Worm (Caenorhabditis elegans) whole organism, L3 larva: ENCODE results near the gene W03G11.4.

ENCODE experiments used
- R02D3.7 ChIP-seq: fragments of 150-350 bp; optimal IDR thresholded peaks from 2 replicates; lab custom pipeline; 2014; ENCODE audit warnings: missing biosample characterization, missing genetic modification characterization
- aly-2 ChIP-seq: fragments of 150-350 bp; optimal IDR thresholded peaks from 2 replicates; lab custom pipeline; 2014; ENCODE audit warnings: missing biosample characterization, missing genetic modification characterization
- ama-1 ChIP-seq: fragments of 150-350 bp; optimal IDR thresholded peaks from 2 replicates; lab custom pipeline; 2018
- ceh-16 ChIP-seq: sonication (generic microtip); optimal IDR thresholded peaks from 2 replicates; lab custom pipeline; 2017; ENCODE audit warnings: missing biosample characterization, missing genetic modification characterization
- ceh-28 ChIP-seq: fragments of 150-350 bp; optimal IDR thresholded peaks from 2 replicates; lab custom pipeline; 2014; ENCODE audit warnings: missing biosample characterization, missing genetic modification reagents, missing genetic modification characterization
- ceh-9 ChIP-seq: sonication (generic microtip); optimal IDR thresholded peaks from 2 replicates; lab custom pipeline; 2018; ENCODE audit warnings: missing biosample characterization, missing genetic modification characterization
- daf-12 ChIP-seq: fragments of 150-350 bp; optimal IDR thresholded peaks from 2 replicates; lab custom pipeline; 2014; ENCODE audit warnings: missing biosample characterization, missing genetic modification reagents, missing genetic modification characterization
- elt-1 ChIP-seq: fragments of 150-350 bp; optimal IDR thresholded peaks from 2 replicates; lab custom pipeline; 2014; ENCODE audit warnings: missing biosample characterization, missing genetic modification characterization
- elt-2 ChIP-seq: sonication (generic microtip); optimal IDR thresholded peaks from 2 replicates; lab custom pipeline; 2016; ENCODE audit warnings: missing genetic modification reagents, mild to moderate bottlenecking, missing genetic modification characterization, missing compliant biosample characterization
- elt-3 ChIP-seq, 3 experiments: fragments of 150-350 bp in 1 of 3; sonication (generic microtip) in 2 of 3; optimal IDR thresholded peaks; 2 replicates in 2 of 3; 4 replicates in 1 of 3; lab custom pipeline; 2014 to 2017; ENCODE audit warnings: missing biosample characterization in 3 of 3, missing genetic modification characterization in 3 of 3
- fkh-10 ChIP-seq: sonication (generic microtip); optimal IDR thresholded peaks from 2 replicates; lab custom pipeline; 2017; ENCODE audit warnings: missing biosample characterization, missing genetic modification reagents, missing genetic modification characterization
- hmg-11 ChIP-seq: sonication (generic microtip); optimal IDR thresholded peaks from 2 replicates; lab custom pipeline; 2016; ENCODE audit warnings: missing genetic modification characterization, missing compliant biosample characterization
- lin-39 ChIP-seq: fragments of 150-350 bp; optimal IDR thresholded peaks from 2 replicates; lab custom pipeline; 2018; ENCODE audit warnings: missing biosample characterization, missing genetic modification reagents, missing genetic modification characterization
- lsy-12 ChIP-seq: sonication (generic microtip); optimal IDR thresholded peaks from 2 replicates; lab custom pipeline; 2016; ENCODE audit warnings: mild to moderate bottlenecking, missing genetic modification characterization, missing compliant biosample characterization
- nfya-1 ChIP-seq: sonication (generic microtip); optimal IDR thresholded peaks from 2 replicates; lab custom pipeline; 2017; ENCODE audit warnings: missing genetic modification characterization, mild to moderate bottlenecking, missing compliant biosample characterization, antibody characterized with exemption, moderate library complexity; ENCODE audit not compliant: insufficient read depth
- nhr-11 ChIP-seq: fragments of 150-350 bp; optimal IDR thresholded peaks from 2 replicates; lab custom pipeline; 2014; ENCODE audit warnings: missing biosample characterization, missing genetic modification characterization
- nhr-12 ChIP-seq: fragments of 150-350 bp; optimal IDR thresholded peaks from 2 replicates; lab custom pipeline; 2014; ENCODE audit warnings: missing biosample characterization, missing genetic modification characterization
- nhr-23 ChIP-seq: fragments of 150-350 bp; optimal IDR thresholded peaks from 2 replicates; lab custom pipeline; 2014; ENCODE audit warnings: missing biosample characterization, missing genetic modification reagents, missing genetic modification characterization
- nhr-237 ChIP-seq: fragments of 150-350 bp; optimal IDR thresholded peaks from 2 replicates; lab custom pipeline; 2014; ENCODE audit warnings: missing biosample characterization, missing genetic modification characterization
- nhr-25 ChIP-seq: sonication (generic microtip); optimal IDR thresholded peaks from 2 replicates; lab custom pipeline; 2017; ENCODE audit warnings: missing biosample characterization, missing genetic modification characterization
- nhr-28 ChIP-seq: fragments of 150-350 bp; optimal IDR thresholded peaks from 2 replicates; lab custom pipeline; 2014; ENCODE audit warnings: missing biosample characterization, missing genetic modification characterization
- nhr-43 ChIP-seq: sonication (generic microtip); optimal IDR thresholded peaks from 2 replicates; lab custom pipeline; 2016; ENCODE audit warnings: mild to moderate bottlenecking, missing genetic modification characterization, missing compliant biosample characterization; ENCODE audit not compliant: poor library complexity, severe bottlenecking
- nhr-76 ChIP-seq: fragments of 150-350 bp; sonication (generic microtip); optimal IDR thresholded peaks from 5 replicates; lab custom pipeline; 2014; ENCODE audit warnings: missing biosample characterization, missing genetic modification characterization
- pha-4 ChIP-seq: fragments of 150-350 bp; optimal IDR thresholded peaks from 2 replicates; lab custom pipeline; 2014; ENCODE audit warnings: missing biosample characterization, missing genetic modification reagents, missing genetic modification characterization
- pqm-1 ChIP-seq: fragments of 150-350 bp; optimal IDR thresholded peaks from 2 replicates; lab custom pipeline; 2017; ENCODE audit warnings: missing biosample characterization, missing genetic modification characterization, inconsistent platforms
- sea-2 ChIP-seq: fragments of 150-350 bp; sonication (generic microtip); optimal IDR thresholded peaks from 4 replicates; lab custom pipeline; 2014; ENCODE audit warnings: missing biosample characterization, missing genetic modification reagents, missing genetic modification characterization
- tbx-2 ChIP-seq: sonication (generic microtip); optimal IDR thresholded peaks from 2 replicates; lab custom pipeline; 2016; ENCODE audit warnings: mild to moderate bottlenecking, missing genetic modification characterization, missing compliant biosample characterization
- unc-39 ChIP-seq: sonication (generic microtip); optimal IDR thresholded peaks from 4 replicates; lab custom pipeline; 2017; ENCODE audit warnings: missing biosample characterization, missing genetic modification characterization
- unc-62 ChIP-seq: fragments of 150-350 bp; sonication (generic microtip); optimal IDR thresholded peaks from 4 replicates; lab custom pipeline; 2014; ENCODE audit warnings: missing biosample characterization, missing genetic modification reagents, missing genetic modification characterization
- zag-1 ChIP-seq: fragments of 150-350 bp; optimal IDR thresholded peaks from 2 replicates; lab custom pipeline; 2014; ENCODE audit warnings: missing biosample characterization, missing genetic modification characterization
- ztf-4 ChIP-seq: fragments of 150-350 bp; optimal IDR thresholded peaks from 2 replicates; lab custom pipeline; 2014; ENCODE audit warnings: missing biosample characterization, missing genetic modification characterization

W03G11.4 gene

ce11 chrX:12093043-12093442 lies at the start of gene W03G11.4:
Gene W03G11.4, minus strand, starts transcription at chrX:12093143.
- no peak for TF ChIP-seq ceh-16 (tag; lab: Kevin White, UChicago)

ce11 chrX:12142569-12142968 lies 49.6 kb upstream of the W03G11.4 start, which contains the start of gene M153.3:
Gene M153.3, plus strand, starts transcription at chrX:12142869.
- TF ChIP-seq nhr-237 (tag; lab: Kevin White, UChicago) (no peak), ceh-16 (tag; lab: Kevin White, UChicago) (no peak), nhr-11 (tag; lab: Kevin White, UChicago) (no peak), nhr-76 (no peak), daf-12 (tag; lab: Kevin White, UChicago) (no peak), nfya-1 (no peak), ama-1 (lab: Kevin White, UChicago) (no peak), ceh-9 (tag; lab: Kevin White, UChicago) (no peak), fkh-10 (GFP tag; lab: Kevin White, UChicago) (no peak), elt-1 (no peak), unc-39 (tag; lab: Kevin White, UChicago) (no peak), nhr-28 (tag; lab: Kevin White, UChicago) (no peak)
- TF ChIP-seq, all 47 proteins: peak for 0

ce11 chrX:12141051-12141450 lies 48.1 kb upstream of the W03G11.4 start, which contains the start of gene lyst-1:
Gene lyst-1, minus strand, starts transcription at chrX:12141151.
- TF ChIP-seq nhr-23 = no peak
- no peak for TF ChIP-seq zag-1 (tag; lab: Kevin White, UChicago)
- TF ChIP-seq ceh-16 (tag; lab: Kevin White, UChicago) = no peak
- no peak for TF ChIP-seq lin-39 (tag; lab: Kevin White, UChicago)
- no peak for TF ChIP-seq nhr-12 (tag; lab: Kevin White, UChicago)
- no peak for TF ChIP-seq nfya-1
- no peak for TF ChIP-seq nhr-43 (tag; lab: Kevin White, UChicago)
- TF ChIP-seq sea-2 = no peak
- TF ChIP-seq pha-4 (tag; lab: Kevin White, UChicago) = no peak
- TF ChIP-seq elt-2 (tag; lab: Kevin White, UChicago) = no peak

- TF ChIP-seq unc-62 (GFP tag; lab: Kevin White, UChicago) = no peak
- TF ChIP-seq ztf-4 (tag; lab: Kevin White, UChicago) = no peak
- TF ChIP-seq hmg-11 = no peak
- TF ChIP-seq nhr-237 (tag; lab: Kevin White, UChicago) = no peak
- TF ChIP-seq pqm-1 (tag; lab: Kevin White, UChicago) = no peak
- TF ChIP-seq elt-3 (tag; optimal IDR thresholded peaks at IDR 0.05; lab: Kevin White, UChicago) = no peak
- no peak for TF ChIP-seq aly-2 (tag; lab: Kevin White, UChicago)
Measured at ce11 chrX:12125308-12125707, 32.4 kb upstream of the W03G11.4 start, which contains the start of gene lgc-18. Gene lgc-18, plus strand, starts transcription at chrX:12125608.

- TF ChIP-seq fkh-10 (GFP tag; lab: Kevin White, UChicago) (no peak), ceh-28 (tag; lab: Kevin White, UChicago) (no peak), nhr-25 (tag; lab: Kevin White, UChicago) (no peak), R02D3.7 (tag; lab: Kevin White, UChicago) (no peak), tbx-2 (tag; lab: Kevin White, UChicago) (no peak), unc-39 (tag; lab: Kevin White, UChicago) (no peak)
Measured at ce11 chrX:12123152-12123551, 30.2 kb upstream of the W03G11.4 start, which contains the start of gene T01H10.11. Gene T01H10.11, plus strand, starts transcription at chrX:12123452.

ce11 chrX:12121285-12121684 lies 28.3 kb upstream of the W03G11.4 start, which contains the start of gene lgc-17:
Gene lgc-17, plus strand, starts transcription at chrX:12121585.
- TF ChIP-seq zag-1 (tag; lab: Kevin White, UChicago) (no peak), sea-2 (no peak), lsy-12 (tag; lab: Kevin White, UChicago) (no peak), daf-12 (tag; lab: Kevin White, UChicago) (no peak), nhr-43 (tag; lab: Kevin White, UChicago) (no peak), unc-62 (GFP tag; lab: Kevin White, UChicago) (no peak), unc-39 (tag; lab: Kevin White, UChicago) (no peak), ama-1 (lab: Kevin White, UChicago) (no peak), ceh-28 (tag; lab: Kevin White, UChicago) (no peak), R02D3.7 (tag; lab: Kevin White, UChicago) (no peak)
